Worm (Caenorhabditis elegans) whole organism, L3 larva: ENCODE results near the gene C25E10.7.

Experiments
- R02D3.7 ChIP-seq: fragments of 150-350 bp; optimal IDR thresholded peaks from 2 replicates; lab custom pipeline; 2014; ENCODE audit warnings: missing biosample characterization, missing genetic modification characterization
- ZK546.5 ChIP-seq: sonication (generic microtip); optimal IDR thresholded peaks from 2 replicates; lab custom pipeline; 2017; ENCODE audit warnings: missing biosample characterization, missing genetic modification characterization
- aly-2 ChIP-seq: fragments of 150-350 bp; optimal IDR thresholded peaks from 2 replicates; lab custom pipeline; 2014; ENCODE audit warnings: missing biosample characterization, missing genetic modification characterization
- ama-1 ChIP-seq: fragments of 150-350 bp; optimal IDR thresholded peaks from 2 replicates; lab custom pipeline; 2018
- ceh-28 ChIP-seq: fragments of 150-350 bp; optimal IDR thresholded peaks from 2 replicates; lab custom pipeline; 2014; ENCODE audit warnings: missing biosample characterization, missing genetic modification reagents, missing genetic modification characterization
- ceh-82 ChIP-seq: fragments of 150-350 bp; optimal IDR thresholded peaks from 2 replicates; lab custom pipeline; 2014; ENCODE audit warnings: missing biosample characterization, missing genetic modification characterization
- ceh-9 ChIP-seq: sonication (generic microtip); optimal IDR thresholded peaks from 2 replicates; lab custom pipeline; 2018; ENCODE audit warnings: missing biosample characterization, missing genetic modification characterization
- daf-12 ChIP-seq: fragments of 150-350 bp; optimal IDR thresholded peaks from 2 replicates; lab custom pipeline; 2014; ENCODE audit warnings: missing biosample characterization, missing genetic modification reagents, missing genetic modification characterization
- egl-5 ChIP-seq: fragments of 150-350 bp; optimal IDR thresholded peaks from 2 replicates; lab custom pipeline; 2017; ENCODE audit warnings: missing biosample characterization, missing genetic modification reagents, missing genetic modification characterization, inconsistent platforms
- elt-2 ChIP-seq: sonication (generic microtip); optimal IDR thresholded peaks from 2 replicates; lab custom pipeline; 2016; ENCODE audit warnings: missing genetic modification reagents, mild to moderate bottlenecking, missing genetic modification characterization, missing compliant biosample characterization
- elt-3 ChIP-seq, 3 experiments: fragments of 150-350 bp in 1 of 3; sonication (generic microtip) in 2 of 3; optimal IDR thresholded peaks; 2 replicates in 2 of 3; 4 replicates in 1 of 3; lab custom pipeline; 2014 to 2017; ENCODE audit warnings: missing biosample characterization in 3 of 3, missing genetic modification characterization in 3 of 3
- fkh-2 ChIP-seq: fragments of 150-350 bp; optimal IDR thresholded peaks from 2 replicates; lab custom pipeline; 2014; ENCODE audit warnings: missing biosample characterization, missing genetic modification reagents, missing genetic modification characterization
- fos-1 ChIP-seq: fragments of 150-350 bp; optimal IDR thresholded peaks from 2 replicates; lab custom pipeline; 2014; ENCODE audit warnings: missing biosample characterization, missing genetic modification characterization
- hmg-11 ChIP-seq: sonication (generic microtip); optimal IDR thresholded peaks from 2 replicates; lab custom pipeline; 2016; ENCODE audit warnings: missing genetic modification characterization, missing compliant biosample characterization
- jun-1 ChIP-seq: fragments of 150-350 bp; optimal IDR thresholded peaks from 2 replicates; lab custom pipeline; 2014; ENCODE audit warnings: missing biosample characterization, missing genetic modification reagents, missing genetic modification characterization
- lin-15B ChIP-seq: fragments of 150-350 bp; optimal IDR thresholded peaks from 2 replicates; lab custom pipeline; 2014; ENCODE audit warnings: missing biosample characterization, missing genetic modification characterization
- lin-39 ChIP-seq: fragments of 150-350 bp; optimal IDR thresholded peaks from 2 replicates; lab custom pipeline; 2018; ENCODE audit warnings: missing biosample characterization, missing genetic modification reagents, missing genetic modification characterization
- lsy-12 ChIP-seq: sonication (generic microtip); optimal IDR thresholded peaks from 2 replicates; lab custom pipeline; 2016; ENCODE audit warnings: mild to moderate bottlenecking, missing genetic modification characterization, missing compliant biosample characterization
- mdl-1 ChIP-seq: fragments of 150-350 bp; optimal IDR thresholded peaks from 2 replicates; lab custom pipeline; 2014; ENCODE audit warnings: missing biosample characterization, missing genetic modification characterization
- mml-1 ChIP-seq: fragments of 150-350 bp; sonication (generic microtip); optimal IDR thresholded peaks from 3 replicates; lab custom pipeline; 2014; ENCODE audit warnings: missing biosample characterization, missing genetic modification characterization
- nfya-1 ChIP-seq: sonication (generic microtip); optimal IDR thresholded peaks from 2 replicates; lab custom pipeline; 2017; ENCODE audit warnings: missing genetic modification characterization, mild to moderate bottlenecking, missing compliant biosample characterization, antibody characterized with exemption, moderate library complexity; ENCODE audit not compliant: insufficient read depth
- nhr-11 ChIP-seq: fragments of 150-350 bp; optimal IDR thresholded peaks from 2 replicates; lab custom pipeline; 2014; ENCODE audit warnings: missing biosample characterization, missing genetic modification characterization
- nhr-12 ChIP-seq: fragments of 150-350 bp; optimal IDR thresholded peaks from 2 replicates; lab custom pipeline; 2014; ENCODE audit warnings: missing biosample characterization, missing genetic modification characterization
- nhr-23 ChIP-seq: fragments of 150-350 bp; optimal IDR thresholded peaks from 2 replicates; lab custom pipeline; 2014; ENCODE audit warnings: missing biosample characterization, missing genetic modification reagents, missing genetic modification characterization
- nhr-25 ChIP-seq: sonication (generic microtip); optimal IDR thresholded peaks from 2 replicates; lab custom pipeline; 2017; ENCODE audit warnings: missing biosample characterization, missing genetic modification characterization
- nhr-28 ChIP-seq: fragments of 150-350 bp; optimal IDR thresholded peaks from 2 replicates; lab custom pipeline; 2014; ENCODE audit warnings: missing biosample characterization, missing genetic modification characterization
- nhr-43 ChIP-seq: sonication (generic microtip); optimal IDR thresholded peaks from 2 replicates; lab custom pipeline; 2016; ENCODE audit warnings: mild to moderate bottlenecking, missing genetic modification characterization, missing compliant biosample characterization; ENCODE audit not compliant: poor library complexity, severe bottlenecking
- nhr-76 ChIP-seq: fragments of 150-350 bp; sonication (generic microtip); optimal IDR thresholded peaks from 5 replicates; lab custom pipeline; 2014; ENCODE audit warnings: missing biosample characterization, missing genetic modification characterization
- nhr-77 ChIP-seq: fragments of 150-350 bp; optimal IDR thresholded peaks from 2 replicates; lab custom pipeline; 2014; ENCODE audit warnings: missing biosample characterization, missing genetic modification characterization
- pha-4 ChIP-seq: fragments of 150-350 bp; optimal IDR thresholded peaks from 2 replicates; lab custom pipeline; 2014; ENCODE audit warnings: missing biosample characterization, missing genetic modification reagents, missing genetic modification characterization
- pqm-1 ChIP-seq: fragments of 150-350 bp; optimal IDR thresholded peaks from 2 replicates; lab custom pipeline; 2017; ENCODE audit warnings: missing biosample characterization, missing genetic modification characterization, inconsistent platforms
- sea-2 ChIP-seq: fragments of 150-350 bp; sonication (generic microtip); optimal IDR thresholded peaks from 4 replicates; lab custom pipeline; 2014; ENCODE audit warnings: missing biosample characterization, missing genetic modification reagents, missing genetic modification characterization
- skn-1 ChIP-seq: fragments of 150-350 bp; optimal IDR thresholded peaks from 2 replicates; lab custom pipeline; 2014; ENCODE audit warnings: missing biosample characterization, missing genetic modification characterization
- snpc-4 ChIP-seq: fragments of 150-350 bp; optimal IDR thresholded peaks from 2 replicates; lab custom pipeline; 2014; ENCODE audit warnings: missing biosample characterization, missing genetic modification characterization
- tbx-2 ChIP-seq: sonication (generic microtip); optimal IDR thresholded peaks from 2 replicates; lab custom pipeline; 2016; ENCODE audit warnings: mild to moderate bottlenecking, missing genetic modification characterization, missing compliant biosample characterization
- unc-39 ChIP-seq: sonication (generic microtip); optimal IDR thresholded peaks from 4 replicates; lab custom pipeline; 2017; ENCODE audit warnings: missing biosample characterization, missing genetic modification characterization
- unc-62 ChIP-seq: fragments of 150-350 bp; sonication (generic microtip); optimal IDR thresholded peaks from 4 replicates; lab custom pipeline; 2014; ENCODE audit warnings: missing biosample characterization, missing genetic modification reagents, missing genetic modification characterization
- ztf-11 ChIP-seq: fragments of 150-350 bp; optimal IDR thresholded peaks from 2 replicates; lab custom pipeline; 2014; ENCODE audit warnings: missing biosample characterization, missing genetic modification characterization
- ztf-4 ChIP-seq: fragments of 150-350 bp; optimal IDR thresholded peaks from 2 replicates; lab custom pipeline; 2014; ENCODE audit warnings: missing biosample characterization, missing genetic modification characterization

Gene C25E10.7

DNA sequence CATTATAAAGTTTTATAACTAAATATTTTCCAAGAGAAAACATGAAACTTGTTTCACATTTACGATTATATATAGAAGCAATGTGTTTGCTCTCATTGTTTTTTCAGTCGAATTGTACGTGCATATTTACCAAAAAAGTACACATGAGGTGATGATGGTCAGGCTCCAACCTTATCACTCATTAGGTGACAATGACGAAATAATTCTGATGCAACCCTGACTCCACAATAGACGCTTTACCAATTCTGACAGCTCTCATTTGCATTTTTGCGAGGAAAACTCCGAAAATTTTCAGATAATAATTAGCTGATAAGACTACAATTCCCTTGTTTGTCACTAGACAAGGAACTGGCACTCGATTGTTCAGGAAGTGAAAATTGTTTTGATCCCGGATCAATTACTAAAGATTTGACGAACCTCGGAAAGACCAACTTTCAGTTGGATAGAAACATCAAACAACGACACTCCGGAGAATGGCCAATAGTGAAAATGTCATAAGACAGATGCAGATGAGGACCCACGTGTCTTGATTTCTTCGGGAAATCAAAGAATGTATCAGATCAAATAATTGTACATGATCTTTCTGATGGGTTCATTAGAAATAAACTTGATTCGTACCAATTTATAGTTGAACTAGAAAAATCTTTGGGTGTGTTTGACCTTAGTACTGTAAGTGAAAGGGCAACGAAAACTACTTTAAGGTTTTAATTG is 28.0 kb upstream of the C25E10.7 start:
- TF ChIP-seq ZK546.5 (tag; lab: Kevin White, UChicago), result no peak
- no peak for TF ChIP-seq elt-3 (tag; optimal IDR thresholded peaks at IDR 0.05; lab: Kevin White, UChicago)
- peak; percentile 46 for TF ChIP-seq nhr-43 (tag; lab: Kevin White, UChicago)
- TF ChIP-seq jun-1, result peak; percentile 8
- peak; percentile 95 for TF ChIP-seq elt-2 (tag; lab: Kevin White, UChicago)
- no peak for TF ChIP-seq ama-1
- TF ChIP-seq nfya-1 (tag; lab: Kevin White, UChicago), result peak; percentile 3
- no peak for TF ChIP-seq ceh-28 (tag; lab: Kevin White, UChicago)
- peak; percentile 43 for TF ChIP-seq skn-1 (tag; lab: Kevin White, UChicago)
- peak; percentile 68 for TF ChIP-seq pqm-1 (tag; lab: Kevin White, UChicago)
- TF ChIP-seq unc-39 (tag; lab: Kevin White, UChicago), result no peak
- TF ChIP-seq R02D3.7 (tag; lab: Kevin White, UChicago), result no peak
- TF ChIP-seq lsy-12 (tag; lab: Kevin White, UChicago), result no peak
- TF ChIP-seq nhr-25 (tag; lab: Kevin White, UChicago), result peak; percentile 1

DNA sequence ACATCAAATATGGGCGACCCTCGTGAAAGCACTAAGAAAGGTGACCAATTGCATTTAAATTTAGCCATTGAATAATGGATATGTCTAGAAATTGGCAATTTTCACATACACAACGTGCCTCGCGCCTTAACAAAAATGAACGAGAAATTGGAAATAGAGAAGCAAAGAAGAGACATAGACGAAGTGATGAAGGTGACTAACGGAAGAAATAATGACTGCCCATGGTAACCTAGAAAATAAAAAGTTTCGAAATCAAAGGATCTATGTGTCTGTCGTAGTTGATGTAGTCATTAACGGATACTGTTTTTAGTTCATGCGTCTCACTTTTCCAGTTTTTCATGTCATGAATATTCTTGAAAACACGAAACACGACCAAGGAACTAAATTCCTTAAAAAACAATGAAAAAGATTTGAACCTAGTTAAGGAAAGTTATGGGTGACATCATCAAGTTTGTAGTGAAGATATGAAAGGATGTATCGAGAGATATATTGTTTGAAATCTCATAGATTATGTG is 27.1 kb upstream of the C25E10.7 start:
- TF ChIP-seq ceh-28 (tag; lab: Kevin White, UChicago) (no peak), pha-4 (no peak), lin-15B (no peak), nhr-23 (tag; lab: Kevin White, UChicago) (peak; percentile 56)
- TF ChIP-seq, all 47 proteins: peak for 1

DNA sequence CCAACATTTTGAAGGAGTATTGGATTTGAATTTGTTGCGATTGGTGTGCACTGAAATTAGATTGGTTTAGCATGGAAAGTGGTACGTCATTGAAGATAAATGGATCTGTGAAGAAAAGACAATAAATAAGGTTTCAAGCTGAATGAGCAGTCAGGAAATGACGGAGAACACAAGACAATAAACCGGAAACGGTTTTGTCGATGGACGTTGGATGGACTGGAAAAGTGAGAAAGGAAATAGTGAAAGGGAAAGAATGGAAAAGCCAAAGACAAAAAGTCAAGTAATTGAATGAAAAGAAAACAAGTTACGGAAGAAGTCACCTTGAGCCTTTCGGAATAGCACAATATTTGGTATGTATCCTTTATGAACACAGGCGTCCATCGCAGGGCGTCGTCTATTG is 25.3 kb upstream of the C25E10.7 start, which contains the start of gene T27E4.7:
TSS of gene T27E4.7 (minus strand) at position 50 of the 400 bp plus-strand sequence.
- TF ChIP-seq elt-2 (tag; lab: Kevin White, UChicago), result peak; percentile 6
- no peak for TF ChIP-seq fos-1 (tag; lab: Kevin White, UChicago)
- no peak for TF ChIP-seq daf-12
- TF ChIP-seq pha-4, result peak; percentile 26
- no peak for TF ChIP-seq sea-2 (GFP tag; lab: Kevin White, UChicago)
- peak; percentile 2 for TF ChIP-seq ama-1

DNA sequence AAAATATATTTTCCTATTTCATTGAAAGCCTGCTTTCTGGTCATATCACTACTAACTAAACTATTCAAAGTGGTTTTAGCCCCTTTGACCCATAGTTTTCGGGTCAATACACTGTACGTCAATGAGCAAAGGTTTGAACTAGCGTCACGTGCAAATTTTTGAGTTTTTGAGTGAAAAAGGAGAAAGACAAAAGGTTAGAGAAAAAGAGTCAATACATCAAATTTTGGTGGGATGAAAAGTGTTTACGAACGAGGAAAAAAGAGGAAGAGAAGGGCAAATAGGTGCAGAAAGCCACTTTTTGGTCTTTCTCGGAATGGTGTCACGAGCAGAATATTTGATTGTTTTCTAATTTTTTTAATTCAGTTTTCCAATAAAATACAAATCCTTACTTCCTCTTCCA is 24.8 kb upstream of the C25E10.7 start:
- TF ChIP-seq mdl-1 (tag; lab: Kevin White, UChicago) (peak; percentile 18), nhr-76 (tag; lab: Kevin White, UChicago) (no peak), pha-4 (peak; percentile 90), egl-5 (tag; lab: Kevin White, UChicago) (no peak), nhr-43 (tag; lab: Kevin White, UChicago) (no peak), pqm-1 (tag; lab: Kevin White, UChicago) (peak; percentile 41), nfya-1 (tag; lab: Kevin White, UChicago) (peak; percentile 13), elt-3 (tag; optimal IDR thresholded peaks at IDR 0.05; lab: Kevin White, UChicago) (no peak), nhr-11 (tag; lab: Kevin White, UChicago) (no peak), elt-2 (tag; lab: Kevin White, UChicago) (no peak), nhr-12 (tag; lab: Kevin White, UChicago) (no peak), daf-12 (no peak), snpc-4 (no peak), nhr-77 (tag; lab: Kevin White, UChicago) (no peak), unc-62 (no peak), jun-1 (peak; percentile 25), ztf-4 (tag; lab: Kevin White, UChicago) (no peak)

DNA sequence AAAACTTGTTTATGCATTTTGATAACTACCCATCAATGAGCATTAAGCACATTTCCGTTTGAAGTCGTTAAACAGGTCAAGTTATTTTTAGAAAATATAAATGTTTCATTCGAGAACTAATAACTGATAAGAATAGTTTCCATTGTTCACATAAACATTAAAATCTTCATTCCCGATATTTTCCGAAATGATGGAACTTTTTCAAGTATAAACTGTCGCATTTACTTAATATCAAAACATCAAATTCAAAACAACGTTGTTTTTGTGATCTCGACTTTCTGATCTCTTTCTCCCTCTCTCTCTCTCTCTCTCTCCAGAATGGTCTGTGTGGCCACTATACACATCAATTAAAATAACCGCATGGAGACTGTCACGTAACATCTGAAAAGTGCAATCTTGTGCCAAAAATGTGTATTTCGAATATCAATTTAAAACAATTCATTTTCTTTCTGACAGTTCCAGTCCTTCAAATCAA is 23.4 kb upstream of the C25E10.7 start:
- TF ChIP-seq ZK546.5 (tag; lab: Kevin White, UChicago), result no peak
- TF ChIP-seq sea-2 (GFP tag; lab: Kevin White, UChicago), result no peak
- TF ChIP-seq skn-1 (tag; lab: Kevin White, UChicago), result no peak
- no peak for TF ChIP-seq elt-3 (tag; optimal IDR thresholded peaks at IDR 0.05; lab: Kevin White, UChicago)
- no peak for TF ChIP-seq fos-1 (tag; lab: Kevin White, UChicago)
- peak; percentile 74 for TF ChIP-seq pha-4
- TF ChIP-seq jun-1, result peak; percentile 68
- TF ChIP-seq ztf-11 (tag; lab: Kevin White, UChicago), result no peak
- TF ChIP-seq aly-2 (tag; lab: Kevin White, UChicago), result peak; percentile 66
- TF ChIP-seq ztf-4 (tag; lab: Kevin White, UChicago), result no peak
- TF ChIP-seq R02D3.7 (tag; lab: Kevin White, UChicago), result no peak
- no peak for TF ChIP-seq nhr-77 (tag; lab: Kevin White, UChicago)
- no peak for TF ChIP-seq daf-12
- peak; percentile 79 for TF ChIP-seq ama-1
- no peak for TF ChIP-seq lin-39 (tag; lab: Kevin White, UChicago)
- no peak for TF ChIP-seq ceh-9 (tag; lab: Kevin White, UChicago)
- peak; percentile 2 for TF ChIP-seq tbx-2 (tag; lab: Kevin White, UChicago)
- TF ChIP-seq pqm-1 (tag; lab: Kevin White, UChicago), result peak; percentile 92
- TF ChIP-seq snpc-4, result no peak
- no peak for TF ChIP-seq nhr-28 (tag; lab: Kevin White, UChicago)
- TF ChIP-seq nhr-11 (tag; lab: Kevin White, UChicago), result no peak
- TF ChIP-seq mml-1 (tag; lab: Kevin White, UChicago), result no peak
- TF ChIP-seq hmg-11 (tag; lab: Kevin White, UChicago), result no peak
- TF ChIP-seq nhr-23 (tag; lab: Kevin White, UChicago), result no peak
- TF ChIP-seq ceh-82 (tag; lab: Kevin White, UChicago), result no peak
- no peak for TF ChIP-seq fkh-2
- TF ChIP-seq elt-2 (tag; lab: Kevin White, UChicago), result peak; percentile 79
- no peak for TF ChIP-seq nhr-12 (tag; lab: Kevin White, UChicago)
